Fruit fly (Drosophila melanogaster): ENCODE data around the gene Drep4.

The Drep4 gene

DNA sequence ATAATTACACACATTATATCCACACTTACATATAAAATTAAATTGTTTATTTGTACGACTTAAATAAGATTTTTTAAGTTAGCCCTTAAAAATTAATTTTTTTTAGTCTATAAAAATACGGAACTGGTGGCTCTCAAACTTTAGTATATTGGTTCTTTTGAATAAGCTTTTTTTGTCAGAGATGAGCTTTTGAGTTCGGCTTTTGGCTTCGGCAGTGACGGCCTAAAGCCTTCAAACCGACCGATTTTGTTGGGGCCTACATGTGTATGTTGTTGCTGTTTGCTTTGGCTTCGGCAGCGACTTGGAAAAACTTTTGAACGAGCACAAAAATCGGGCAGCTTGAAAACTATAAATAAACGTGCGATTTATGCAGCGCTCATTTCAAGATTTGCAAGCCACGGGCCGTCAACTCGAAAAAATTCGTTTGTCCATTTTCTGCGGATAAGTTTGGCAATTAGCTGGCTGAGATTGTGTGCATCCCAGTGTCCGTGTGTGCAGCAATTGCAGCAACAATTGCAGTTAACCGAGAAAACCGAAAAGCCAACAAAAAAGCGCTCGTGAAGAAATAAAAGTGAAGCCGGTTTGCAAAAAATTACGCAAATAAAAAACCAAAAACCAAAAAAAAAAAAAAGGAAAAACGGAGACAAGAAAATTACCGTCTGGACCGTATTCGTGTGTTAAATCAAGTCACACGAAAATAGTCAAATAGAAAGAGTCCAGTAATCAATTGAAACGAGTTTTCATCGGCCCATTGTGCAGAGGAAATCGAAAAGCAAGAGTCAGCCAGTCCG is 40.2 kb downstream of the Drep4 start, which contains the start of gene CG16820:
TSS of gene CG16820 (plus strand) at position 378 of the 791 bp plus-strand sequence.
- TF ChIP-seq CG32006 (GFP tag; optimal IDR thresholded peaks at IDR 0.05) (no peak), salr (GFP tag; optimal IDR thresholded peaks at IDR 0.05) (no peak), Lpt (GFP tag; optimal IDR thresholded peaks at IDR 0.05) (peak; percentile 57), CG6163 (GFP tag; IDR thresholded peaks at IDR 0.05) (0 out of 3 replicates have a peak, but pooled peaks have one; percentile 50), eg (GFP tag; IDR thresholded peaks at IDR 0.05) (peak; percentile 76; the same call in 2 of the 3 replicates), Eip78C (GFP tag) (peak; percentile 53), CG11902 (GFP tag; optimal IDR thresholded peaks at IDR 0.05) (no peak), CG6276 (GFP tag; optimal IDR thresholded peaks at IDR 0.05) (peak; percentile 75), Sox14 (GFP tag; optimal IDR thresholded peaks at IDR 0.05) (no peak), CG8119 (GFP tag; IDR thresholded peaks at IDR 0.05) (peak; percentile 84), CG15336 (GFP tag; IDR thresholded peaks at IDR 0.05) (peak; percentile 80), dac (GFP tag; optimal IDR thresholded peaks at IDR 0.05) (peak; percentile 15)

DNA sequence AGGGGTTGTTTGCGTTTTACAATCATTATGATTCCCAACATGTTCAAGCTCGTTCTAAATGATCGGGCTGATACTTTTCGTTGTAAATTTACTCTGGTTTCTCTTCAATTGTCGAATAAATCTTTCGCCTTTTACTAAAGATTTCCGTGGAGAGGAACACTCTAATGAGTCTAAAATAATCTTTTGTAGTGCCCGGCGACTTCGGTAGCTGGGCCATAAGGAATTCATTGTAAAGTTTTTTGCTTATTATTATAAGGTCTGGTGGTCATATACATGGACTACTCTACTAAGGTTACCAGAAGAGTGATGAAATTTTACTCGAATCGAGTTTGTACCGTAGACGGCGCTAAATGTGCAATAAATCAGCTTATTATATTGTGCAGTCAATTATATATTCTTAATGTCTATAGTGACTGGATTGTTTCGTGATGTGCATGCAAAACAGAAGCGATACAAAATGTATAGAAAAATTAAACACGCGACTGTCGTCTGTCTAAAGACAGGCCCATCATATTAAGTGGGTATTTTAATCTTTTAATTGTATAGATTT is 41.4 kb downstream of the Drep4 start:
- TF ChIP-seq svp (GFP tag) (peak; percentile 17), achi (GFP tag; optimal IDR thresholded peaks at IDR 0.05) (no peak)

dm6 chr2L:13239689-13240088 is 46.6 kb downstream of the Drep4 start, which contains the start of gene Jhbp13:
Gene Jhbp13, plus strand, starts transcription at chr2L:13239989.
- TF ChIP-seq Eip78C (GFP tag), result no peak
- no peak for TF ChIP-seq pdm3 (GFP tag; optimal IDR thresholded peaks at IDR 0.05)
- no peak for TF ChIP-seq CG9139 (GFP tag; optimal IDR thresholded peaks at IDR 0.05)
- no peak for TF ChIP-seq CG6792 (GFP tag; optimal IDR thresholded peaks at IDR 0.05)
- TF ChIP-seq Smox (GFP tag; optimal IDR thresholded peaks at IDR 0.05), result no peak
- no peak for TF ChIP-seq CG15336 (GFP tag; IDR thresholded peaks at IDR 0.05)
- TF ChIP-seq CG8632 (GFP tag; optimal IDR thresholded peaks at IDR 0.05), result no peak
- TF ChIP-seq Sox102F (GFP tag; optimal IDR thresholded peaks at IDR 0.05), result no peak
- no peak for TF ChIP-seq CG31627 (GFP tag; optimal IDR thresholded peaks at IDR 0.05)
- TF ChIP-seq esn (GFP tag; optimal IDR thresholded peaks at IDR 0.05), result no peak
- no peak for TF ChIP-seq CG32006 (GFP tag; optimal IDR thresholded peaks at IDR 0.05)
- TF ChIP-seq CG6163 (GFP tag; IDR thresholded peaks at IDR 0.05), result no peak
- TF ChIP-seq CG11902 (GFP tag; optimal IDR thresholded peaks at IDR 0.05), result no peak
- no peak for TF ChIP-seq CG6276 (GFP tag; optimal IDR thresholded peaks at IDR 0.05)
- no peak for TF ChIP-seq CG10631 (GFP tag; optimal IDR thresholded peaks at IDR 0.05)

- no peak for TF ChIP-seq CG11294 (GFP tag; IDR thresholded peaks at IDR 0.05)
- TF ChIP-seq pdm3 (GFP tag; optimal IDR thresholded peaks at IDR 0.05), result no peak
- TF ChIP-seq CG6808 (GFP tag; optimal IDR thresholded peaks at IDR 0.05), result no peak
- TF ChIP-seq Hr4 (GFP tag; optimal IDR thresholded peaks at IDR 0.05), result no peak
- TF ChIP-seq esn (GFP tag; optimal IDR thresholded peaks at IDR 0.05), result no peak
- no peak for TF ChIP-seq Sox15 (GFP tag; optimal IDR thresholded peaks at IDR 0.05)
- no peak for TF ChIP-seq CG4318 (GFP tag; optimal IDR thresholded peaks at IDR 0.05)
- no peak for TF ChIP-seq CG6276 (GFP tag; optimal IDR thresholded peaks at IDR 0.05)
- TF ChIP-seq Gug (GFP tag; IDR thresholded peaks at IDR 0.05), result no peak
- no peak for TF ChIP-seq dsx (GFP tag; optimal IDR thresholded peaks at IDR 0.05; ENCODE audit: poor library complexity, severe bottlenecking)
- no peak for TF ChIP-seq achi (GFP tag; optimal IDR thresholded peaks at IDR 0.05)
- no peak for TF ChIP-seq Blimp-1 (GFP tag; optimal IDR thresholded peaks at IDR 0.05)
- no peak for TF ChIP-seq CG34406 (GFP tag; optimal IDR thresholded peaks at IDR 0.05)
- no peak for TF ChIP-seq svp (GFP tag)
- TF ChIP-seq CG11902 (GFP tag; optimal IDR thresholded peaks at IDR 0.05), result no peak
- TF ChIP-seq Sox14 (GFP tag; optimal IDR thresholded peaks at IDR 0.05), result no peak
Observed at dm6 chr2L:13236194-13236593, 50.1 kb downstream of the Drep4 start, which contains the start of gene Jhbp14. Gene Jhbp14, plus strand, starts transcription at chr2L:13236494.

Data from whole organism, prepupa.